Fruit fly (Drosophila melanogaster): Measurements from ENCODE around the gene Rhp.

DNA sequence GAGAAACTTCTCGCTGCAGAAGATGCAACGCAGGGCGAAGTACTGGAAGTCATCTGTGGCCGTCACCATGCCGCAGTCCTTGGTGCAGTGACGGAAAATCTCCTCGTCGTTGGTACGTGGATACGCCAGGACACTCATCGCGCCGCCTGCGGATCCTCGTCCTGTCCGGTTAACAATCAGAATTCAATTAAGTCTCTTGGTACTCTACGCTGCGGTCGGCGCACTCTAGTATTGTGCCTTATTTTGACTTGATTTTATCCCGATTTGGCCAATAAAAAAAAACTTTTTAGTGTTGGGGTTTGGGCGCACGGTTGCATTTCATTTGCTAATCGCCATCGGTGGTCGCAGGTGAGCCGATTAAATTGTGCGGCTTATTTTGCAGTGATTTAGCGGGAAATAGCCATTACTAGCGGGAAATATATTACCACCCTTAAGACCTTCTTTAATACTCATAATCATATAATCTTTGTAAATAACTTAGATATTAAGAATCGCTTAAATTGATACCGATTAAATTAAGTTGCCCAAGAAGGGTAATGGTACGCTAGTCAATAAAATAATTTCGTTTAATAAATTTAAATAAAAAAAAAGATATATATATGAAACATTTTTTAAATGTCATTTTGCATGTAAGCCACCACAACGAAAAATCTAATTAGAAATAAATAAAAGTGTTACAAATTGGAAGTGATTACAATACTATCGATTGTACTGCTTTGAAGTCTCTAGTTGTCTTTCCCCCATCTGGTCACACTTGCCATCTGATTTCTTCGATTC, 42.6 kb upstream of the Rhp start, which contains the start of the genes CG8944 and CCT6:
- TF ChIP-seq CG8478 (optimal IDR thresholded peaks at IDR 0.05), result no peak
- no peak for TF ChIP-seq pan (optimal IDR thresholded peaks at IDR 0.05)
- TF ChIP-seq usp (GFP tag; optimal IDR thresholded peaks at IDR 0.05), result no peak
- TF ChIP-seq EcR (GFP tag; optimal IDR thresholded peaks at IDR 0.05), result no peak
- TF ChIP-seq psq (optimal IDR thresholded peaks at IDR 0.05), result no peak

All from whole organism.